Worm (Caenorhabditis elegans) whole organism, early embryonic: ENCODE measurements around the gene C23G10.7.

Experiments used
- B0310.2 ChIP-seq: sonication (generic microtip); optimal IDR thresholded peaks from 2 replicates; lab custom pipeline; 2016; ENCODE audit warnings: mild to moderate bottlenecking, missing genetic modification characterization, missing compliant biosample characterization
- F13C5.2 ChIP-seq: sonication (generic microtip); optimal IDR thresholded peaks from 2 replicates; lab custom pipeline; 2017; ENCODE audit warnings: mild to moderate bottlenecking, missing genetic modification characterization, inconsistent platforms, missing compliant biosample characterization
- aly-1 ChIP-seq: sonication (generic microtip); optimal IDR thresholded peaks from 2 replicates; lab custom pipeline; 2016; ENCODE audit warnings: missing genetic modification characterization, missing compliant biosample characterization
- ama-1 ChIP-seq: fragments of 150-350 bp; optimal IDR thresholded peaks from 2 replicates; lab custom pipeline; 2014
- ceh-13 ChIP-seq: fragments of 200-800 bp; sonication (Bioruptor generic); optimal IDR thresholded peaks from 2 replicates; lab custom pipeline; 2018; ENCODE audit warnings: mild to moderate bottlenecking, missing genetic modification characterization, missing compliant biosample characterization
- flt-1 ChIP-seq: fragments of 200-800 bp; sonication (Bioruptor generic); IDR thresholded peaks from 2 replicates; pipeline ENCODE4 v1.3.6; 2022; ENCODE audit warnings: missing genetic modification characterization, missing compliant biosample characterization
- hmg-4 ChIP-seq: fragments of 200-800 bp; sonication (Bioruptor generic); optimal IDR thresholded peaks from 2 replicates; lab custom pipeline; 2018; ENCODE audit warnings: mild to moderate bottlenecking, missing genetic modification characterization, missing compliant biosample characterization
- hnd-1 ChIP-seq: sonication (generic microtip); optimal IDR thresholded peaks from 2 replicates; lab custom pipeline; 2016; ENCODE audit warnings: missing genetic modification characterization, missing compliant biosample characterization
- scrt-1 ChIP-seq: fragments of 200-800 bp; sonication (Bioruptor generic); IDR thresholded peaks from 2 replicates; pipeline ENCODE4 v1.3.6; 2022; ENCODE audit warnings: missing genetic modification characterization, missing compliant biosample characterization
- sea-1 ChIP-seq: fragments of 200-800 bp; sonication (Bioruptor generic); conservative IDR thresholded peaks from 2 replicates; pipeline ENCODE4 v1.3.6; 2022; ENCODE audit warnings: missing genetic modification characterization, missing compliant biosample characterization
- tbx-37 ChIP-seq: fragments of 200-800 bp; sonication (Bioruptor generic); conservative IDR thresholded peaks from 2 replicates; pipeline ENCODE4 v1.3.6; 2022; ENCODE audit warnings: missing genetic modification reagents, missing genetic modification characterization, missing compliant biosample characterization
- tra-4 ChIP-seq: sonication (generic microtip); optimal IDR thresholded peaks from 2 replicates; lab custom pipeline; 2017; ENCODE audit warnings: missing genetic modification characterization, missing compliant biosample characterization

ce11 chrIII:6208984-6209383 lies 10.8 kb upstream of the C23G10.7 start, which contains the start of gene C23G10.1:
- no peak for TF ChIP-seq ama-1
- TF ChIP-seq aly-1 (tag; lab: Kevin White, UChicago): no peak
- no peak for TF ChIP-seq sea-1 (GFP tag; lab: Robert Waterston, UW)
- TF ChIP-seq F13C5.2 (tag; lab: Kevin White, UChicago): no peak
- no peak for TF ChIP-seq flt-1
- TF ChIP-seq B0310.2 (tag; lab: Kevin White, UChicago): no peak
- TF ChIP-seq scrt-1 (GFP tag; lab: Robert Waterston, UW): no peak
- TF ChIP-seq hmg-4: no peak
- no peak for TF ChIP-seq ceh-13 (GFP tag; lab: Kevin White, UChicago)
- TF ChIP-seq tra-4 (tag; lab: Kevin White, UChicago): no peak
- TF ChIP-seq tbx-37 (GFP tag; lab: Robert Waterston, UW): no peak
- TF ChIP-seq hnd-1 (tag; lab: Kevin White, UChicago): no peak
